Fruit fly (Drosophila melanogaster) whole organism, embryonic: Measurements from ENCODE around the gene STUB1.

Experiments used
- Abd-B ChIP-seq: fragments of 200-800 bp; sonication (Bioruptor generic); optimal IDR thresholded peaks from 2 replicates; lab custom pipeline; 2018; ENCODE audit warnings: missing biosample characterization, mild to moderate bottlenecking, missing genetic modification characterization, moderate library complexity
- Asciz ChIP-seq: fragments of 200-800 bp; sonication (Bioruptor generic); optimal IDR thresholded peaks from 2 replicates; lab custom pipeline; 2017; ENCODE audit warnings: missing biosample characterization, mild to moderate bottlenecking, missing genetic modification characterization, missing genetic modification reagents
- B-H2 ChIP-seq: fragments of 200-800 bp; sonication (Bioruptor generic); optimal IDR thresholded peaks from 2 replicates; lab custom pipeline; 2018; ENCODE audit warnings: missing biosample characterization, mild to moderate bottlenecking, missing genetic modification characterization
- Bteb2 ChIP-seq: fragments of 200-800 bp; sonication (Bioruptor generic); optimal IDR thresholded peaks from 2 replicates; lab custom pipeline; 2016; ENCODE audit warnings: missing biosample characterization, missing genetic modification characterization
- CG10543 ChIP-seq: fragments of 200-800 bp; sonication (Bioruptor generic); optimal IDR thresholded peaks from 3 replicates; lab custom pipeline; 2017; ENCODE audit warnings: missing biosample characterization, mild to moderate bottlenecking, missing genetic modification characterization, moderate library complexity
- CG11696 ChIP-seq: fragments of 200-800 bp; sonication (Bioruptor generic); IDR thresholded peaks from 2 replicates; pipeline ENCODE4 v1.3.6; 2022; ENCODE audit warnings: missing biosample characterization, missing genetic modification characterization
- CG12155 ChIP-seq: fragments of 200-800 bp; sonication (Bioruptor generic); optimal IDR thresholded peaks from 3 replicates; lab custom pipeline; 2016; ENCODE audit warnings: missing biosample characterization, missing genetic modification characterization
- CG12769 ChIP-seq: fragments of 200-800 bp; sonication (Bioruptor generic); optimal IDR thresholded peaks from 2 replicates; lab custom pipeline; 2019; ENCODE audit warnings: missing biosample characterization, mild to moderate bottlenecking, missing genetic modification characterization, moderate library complexity
- CG13296 ChIP-seq: fragments of 200-800 bp; sonication (Bioruptor generic); optimal IDR thresholded peaks from 3 replicates; lab custom pipeline; 2018; ENCODE audit warnings: missing biosample characterization, mild to moderate bottlenecking, missing genetic modification characterization
- CG13894 ChIP-seq: fragments of 200-800 bp; sonication (Bioruptor generic); optimal IDR thresholded peaks from 3 replicates; lab custom pipeline; 2018; ENCODE audit warnings: missing biosample characterization, mild to moderate bottlenecking, missing genetic modification characterization, moderate library complexity
- CG14441 ChIP-seq: fragments of 200-800 bp; sonication (Bioruptor generic); IDR thresholded peaks from 2 replicates; pipeline ENCODE4 v1.3.6; 2022; ENCODE audit warnings: missing biosample characterization, missing genetic modification characterization
- CG17328 ChIP-seq: fragments of 200-800 bp; sonication (Bioruptor generic); IDR thresholded peaks from 2 replicates; pipeline ENCODE4 v1.3.6; 2022; ENCODE audit warnings: missing biosample characterization, missing genetic modification characterization
- CG18476 ChIP-seq: fragments of 200-800 bp; sonication (Bioruptor generic); optimal IDR thresholded peaks from 2 replicates; lab custom pipeline; 2016; ENCODE audit warnings: missing biosample characterization, mild to moderate bottlenecking, missing genetic modification characterization
- CG18599 ChIP-seq: fragments of 200-800 bp; sonication (Bioruptor generic); optimal IDR thresholded peaks from 3 replicates; lab custom pipeline; 2017; ENCODE audit warnings: missing biosample characterization, missing genetic modification characterization, mild to moderate bottlenecking, moderate library complexity, missing genetic modification reagents
- CG18764 ChIP-seq: fragments of 200-800 bp; sonication (Bioruptor generic); optimal IDR thresholded peaks from 3 replicates; lab custom pipeline; 2016; ENCODE audit warnings: missing biosample characterization, missing genetic modification characterization
- CG2875 ChIP-seq: fragments of 200-800 bp; sonication (Bioruptor generic); optimal IDR thresholded peaks from 2 replicates; lab custom pipeline; 2017; ENCODE audit warnings: missing biosample characterization, mild to moderate bottlenecking, missing genetic modification characterization, missing genetic modification reagents
- CG30431 ChIP-seq: fragments of 200-800 bp; sonication (Bioruptor generic); optimal IDR thresholded peaks from 2 replicates; lab custom pipeline; 2017; ENCODE audit warnings: missing biosample characterization, missing genetic modification characterization
- CG34422 ChIP-seq: fragments of 200-800 bp; sonication (Bioruptor generic); IDR thresholded peaks from 3 replicates; pipeline ENCODE4 v1.3.6; 2022; ENCODE audit warnings: missing biosample characterization, missing genetic modification characterization
- CG4282 ChIP-seq: fragments of 200-800 bp; sonication (Bioruptor generic); optimal IDR thresholded peaks from 2 replicates; lab custom pipeline; 2016; ENCODE audit warnings: missing biosample characterization, missing genetic modification characterization
- CG5180 ChIP-seq: fragments of 200-800 bp; sonication (Bioruptor generic); optimal IDR thresholded peaks from 3 replicates; lab custom pipeline; 2017; ENCODE audit warnings: missing biosample characterization, missing genetic modification characterization, mild to moderate bottlenecking, moderate library complexity, missing genetic modification reagents
- CG6654 ChIP-seq: fragments of 200-800 bp; sonication (Bioruptor generic); optimal IDR thresholded peaks from 2 replicates; lab custom pipeline; 2017; ENCODE audit warnings: missing biosample characterization, mild to moderate bottlenecking, missing genetic modification characterization
- CG7556 ChIP-seq: fragments of 200-800 bp; sonication (Bioruptor generic); optimal IDR thresholded peaks from 2 replicates; lab custom pipeline; 2017; ENCODE audit warnings: missing biosample characterization, mild to moderate bottlenecking, missing genetic modification characterization
- CG7745 ChIP-seq: fragments of 200-800 bp; sonication (Bioruptor generic); optimal IDR thresholded peaks from 2 replicates; lab custom pipeline; 2018; ENCODE audit warnings: missing biosample characterization, mild to moderate bottlenecking, missing genetic modification characterization, moderate library complexity
- CG8359 ChIP-seq: fragments of 200-800 bp; sonication (Bioruptor generic); optimal IDR thresholded peaks from 2 replicates; lab custom pipeline; 2017; ENCODE audit warnings: missing biosample characterization, mild to moderate bottlenecking, missing genetic modification characterization, borderline replicate concordance
- CG9876 ChIP-seq: fragments of 200-800 bp; sonication (Bioruptor generic); optimal IDR thresholded peaks from 2 replicates; lab custom pipeline; 2016; ENCODE audit warnings: missing biosample characterization, missing genetic modification characterization
- Chrac-16 ChIP-seq: fragments of 200-800 bp; sonication (Bioruptor generic); optimal IDR thresholded peaks from 3 replicates; lab custom pipeline; 2016; ENCODE audit warnings: missing biosample characterization, missing genetic modification characterization
- MTF-1 ChIP-seq: fragments of 200-800 bp; sonication (Bioruptor generic); optimal IDR thresholded peaks from 2 replicates; lab custom pipeline; 2018; ENCODE audit warnings: missing biosample characterization, mild to moderate bottlenecking, missing genetic modification characterization, borderline replicate concordance
- al ChIP-seq: fragments of 200-800 bp; sonication (Bioruptor generic); IDR thresholded peaks from 2 replicates; pipeline ENCODE4 v1.3.6; 2022; ENCODE audit warnings: missing biosample characterization, missing genetic modification characterization
- bsh ChIP-seq, 2 experiments: fragments of 200-800 bp; sonication (Bioruptor generic); optimal IDR thresholded peaks; 2 replicates each; lab custom pipeline; 2017 to 2018; ENCODE audit warnings: mild to moderate bottlenecking in 2 of 2, missing biosample characterization in 2 of 2, missing genetic modification characterization in 2 of 2, moderate library complexity in 1 of 2
- danr ChIP-seq: fragments of 200-800 bp; sonication (Bioruptor generic); IDR thresholded peaks from 2 replicates; pipeline ENCODE4 v1.3.6; 2022; ENCODE audit warnings: missing biosample characterization, missing genetic modification characterization
- dmrt11E ChIP-seq: fragments of 200-800 bp; sonication (Bioruptor generic); optimal IDR thresholded peaks from 3 replicates; lab custom pipeline; 2018; ENCODE audit warnings: missing biosample characterization, mild to moderate bottlenecking, missing genetic modification characterization, moderate library complexity
- dysf ChIP-seq: fragments of 200-800 bp; sonication (Bioruptor generic); IDR thresholded peaks from 3 replicates; pipeline ENCODE4 v1.3.6; 2022; ENCODE audit warnings: missing biosample characterization, missing genetic modification characterization
- fd3F ChIP-seq: fragments of 200-800 bp; sonication (Bioruptor generic); optimal IDR thresholded peaks from 2 replicates; lab custom pipeline; 2018; ENCODE audit warnings: missing biosample characterization, mild to moderate bottlenecking, missing genetic modification characterization, moderate library complexity
- gcm ChIP-seq: fragments of 200-800 bp; sonication (Bioruptor generic); optimal IDR thresholded peaks from 2 replicates; lab custom pipeline; 2019; ENCODE audit warnings: missing biosample characterization, mild to moderate bottlenecking, missing genetic modification characterization, moderate library complexity
- gsb ChIP-seq: fragments of 200-800 bp; sonication (Bioruptor generic); IDR thresholded peaks from 2 replicates; pipeline ENCODE4 v1.3.6; 2022; ENCODE audit warnings: missing biosample characterization, missing genetic modification characterization
- h ChIP-seq: fragments of >200 bp; optimal IDR thresholded peaks from 2 replicates; lab custom pipeline; 2017
- maf-S ChIP-seq: fragments of 200-800 bp; sonication (Bioruptor generic); optimal IDR thresholded peaks from 2 replicates; lab custom pipeline; 2016; ENCODE audit warnings: missing biosample characterization, missing genetic modification characterization
- nerfin-2 ChIP-seq: fragments of 200-800 bp; sonication (Bioruptor generic); IDR thresholded peaks from 2 replicates; pipeline ENCODE4 v1.3.6; 2022; ENCODE audit warnings: missing biosample characterization, missing genetic modification characterization; ENCODE audit not compliant: partially characterized antibody
- pnt ChIP-seq: fragments of 200-800 bp; sonication (Bioruptor generic); optimal IDR thresholded peaks from 3 replicates; lab custom pipeline; 2016; ENCODE audit warnings: missing biosample characterization, missing genetic modification characterization
- ranshi ChIP-seq: fragments of 200-800 bp; sonication (Bioruptor generic); IDR thresholded peaks from 2 replicates; pipeline ENCODE4 v1.3.6; 2022; ENCODE audit warnings: missing biosample characterization, missing genetic modification characterization
- repo ChIP-seq: fragments of 200-800 bp; sonication (Bioruptor generic); optimal IDR thresholded peaks from 2 replicates; lab custom pipeline; 2016; ENCODE audit warnings: missing biosample characterization, missing genetic modification characterization
- salm ChIP-seq: fragments of 200-800 bp; sonication (Bioruptor generic); optimal IDR thresholded peaks from 2 replicates; lab custom pipeline; 2018; ENCODE audit warnings: missing biosample characterization, mild to moderate bottlenecking, missing genetic modification characterization
- scrt ChIP-seq: fragments of 200-800 bp; sonication (Bioruptor generic); optimal IDR thresholded peaks from 2 replicates; lab custom pipeline; 2018; ENCODE audit warnings: missing biosample characterization, mild to moderate bottlenecking, missing genetic modification characterization, moderate library complexity
- sima ChIP-seq: fragments of 200-800 bp; sonication (Bioruptor generic); optimal IDR thresholded peaks from 2 replicates; lab custom pipeline; 2016; ENCODE audit warnings: missing biosample characterization, missing genetic modification characterization
- sisA ChIP-seq: fragments of 200-800 bp; sonication (Bioruptor generic); IDR thresholded peaks from 2 replicates; pipeline ENCODE4 v1.3.6; 2022; ENCODE audit warnings: missing biosample characterization, missing genetic modification characterization
- slou ChIP-seq: fragments of 200-800 bp; sonication (Bioruptor generic); optimal IDR thresholded peaks from 3 replicates; lab custom pipeline; 2016; ENCODE audit warnings: missing biosample characterization, missing genetic modification characterization
- tgo ChIP-seq: fragments of 200-800 bp; sonication (Bioruptor generic); IDR thresholded peaks from 3 replicates; pipeline ENCODE4 v1.3.6; 2022; ENCODE audit warnings: missing biosample characterization, missing genetic modification characterization
- toy ChIP-seq: fragments of 200-800 bp; sonication (Bioruptor generic); IDR thresholded peaks from 2 replicates; pipeline ENCODE4 v1.3.6; 2022; ENCODE audit warnings: missing biosample characterization, missing genetic modification characterization
- tx ChIP-seq: fragments of 200-800 bp; sonication (Bioruptor generic); optimal IDR thresholded peaks from 2 replicates; lab custom pipeline; 2016; ENCODE audit warnings: missing biosample characterization, missing genetic modification characterization
- wek ChIP-seq: fragments of 200-800 bp; sonication (Bioruptor generic); optimal IDR thresholded peaks from 3 replicates; lab custom pipeline; 2018; ENCODE audit warnings: missing biosample characterization, mild to moderate bottlenecking, missing genetic modification characterization, moderate library complexity

The STUB1 gene

DNA sequence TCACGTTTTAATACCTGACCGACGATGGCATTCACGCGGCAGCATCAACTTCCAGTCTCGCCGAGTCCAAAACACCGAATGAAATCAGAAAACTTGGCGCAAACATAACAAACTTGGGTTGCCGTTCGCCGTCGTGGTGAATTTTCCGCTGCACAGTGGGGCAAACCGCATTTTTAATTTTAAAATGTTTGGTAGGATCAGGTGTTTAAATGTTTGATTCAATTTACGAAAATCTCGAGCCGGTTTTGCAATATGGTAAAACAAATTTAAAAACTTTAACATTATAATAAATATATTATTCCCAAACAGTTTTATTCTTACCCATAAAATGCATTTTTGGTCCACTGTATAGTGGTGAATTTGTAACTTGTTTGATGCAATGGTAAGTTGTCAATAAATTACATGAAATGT lies 36.9 kb downstream of the STUB1 start, which contains the start of gene RluA-1 (continued):
- peak; percentile 99 for TF ChIP-seq Asciz (GFP tag; lab: Kevin White, UChicago)
- peak; percentile 91 for TF ChIP-seq pnt (GFP tag; lab: Kevin White, UChicago)
- TF ChIP-seq CG4282 (GFP tag; lab: Kevin White, UChicago): peak; percentile 93
- peak; percentile 75 for TF ChIP-seq repo
- peak; percentile 97 for TF ChIP-seq Abd-B
- peak; percentile 96 for TF ChIP-seq B-H2 (GFP tag; lab: Kevin White, UChicago)
- peak; percentile 96 for TF ChIP-seq CG8359 (GFP tag; lab: Kevin White, UChicago)
- TF ChIP-seq Chrac-16 (GFP tag; lab: Kevin White, UChicago): peak; percentile 99
- peak; percentile 99 for TF ChIP-seq salm
- TF ChIP-seq bsh (GFP tag; optimal IDR thresholded peaks at IDR 0.05; lab: Kevin White, UChicago): peak; percentile 94 to 100
- TF ChIP-seq slou (GFP tag; lab: Kevin White, UChicago): peak; percentile 95
- peak; percentile 98 for TF ChIP-seq CG10543 (GFP tag; lab: Kevin White, UChicago)
- peak; percentile 99 for TF ChIP-seq CG14441 (GFP tag; lab: Robert Waterston, UW)
- peak; percentile 96 for TF ChIP-seq wek (GFP tag; lab: Kevin White, UChicago)
- TF ChIP-seq CG7745 (tag; lab: Kevin White, UChicago): peak; percentile 92
- TF ChIP-seq ranshi (GFP tag; lab: Robert Waterston, UW): peak; percentile 93; the same call in 1 of the 2 replicates
- peak; percentile 96 for TF ChIP-seq Bteb2 (GFP tag; lab: Kevin White, UChicago)
- TF ChIP-seq fd3F (GFP tag; lab: Kevin White, UChicago): peak; percentile 99
- TF ChIP-seq scrt (GFP tag; lab: Kevin White, UChicago): peak; percentile 96
- TF ChIP-seq tgo (GFP tag; lab: Robert Waterston, UW): peak; percentile 100
- TF ChIP-seq tx (GFP tag; lab: Kevin White, UChicago): peak; percentile 92
- peak; percentile 98 for TF ChIP-seq CG11696 (GFP tag; lab: Robert Waterston, UW)
- TF ChIP-seq CG12769 (tag; lab: Kevin White, UChicago): peak; percentile 98
- peak; percentile 100 for TF ChIP-seq CG17328 (GFP tag; lab: Robert Waterston, UW)
- peak; percentile 98 for TF ChIP-seq CG18476 (GFP tag; lab: Kevin White, UChicago)
- peak; percentile 99 for TF ChIP-seq gsb
- peak; percentile 99 for TF ChIP-seq CG18599 (GFP tag; lab: Kevin White, UChicago)
- TF ChIP-seq CG6654 (GFP tag; lab: Kevin White, UChicago): peak; percentile 94
- TF ChIP-seq CG5180 (GFP tag; lab: Kevin White, UChicago): peak; percentile 96
- TF ChIP-seq nerfin-2 (GFP tag; lab: Robert Waterston, UW): no peak; the same call in none of the 2 replicates
- peak; percentile 98 for TF ChIP-seq CG18764 (GFP tag; lab: Kevin White, UChicago)
- TF ChIP-seq gcm (GFP tag; lab: Kevin White, UChicago): peak; percentile 100
- peak; percentile 98 for TF ChIP-seq CG13894 (tag; lab: Kevin White, UChicago)
- peak; percentile 97 for TF ChIP-seq CG12155 (GFP tag; lab: Kevin White, UChicago)
- peak; percentile 93 for TF ChIP-seq al (GFP tag; lab: Robert Waterston, UW)
- peak; percentile 100 for TF ChIP-seq CG2875 (GFP tag; lab: Kevin White, UChicago)
- peak; percentile 100 for TF ChIP-seq dysf
- TF ChIP-seq CG30431: peak; percentile 98
- TF ChIP-seq CG34422 (GFP tag; lab: Robert Waterston, UW): peak; percentile 100
- peak; percentile 90; the same call in 1 of the 2 replicates for TF ChIP-seq sisA (GFP tag; lab: Robert Waterston, UW)
- TF ChIP-seq toy (GFP tag; lab: Robert Waterston, UW): peak; percentile 98
- TF ChIP-seq dmrt11E: peak; percentile 100
- peak; percentile 99 for TF ChIP-seq CG13296 (GFP tag; lab: Kevin White, UChicago)
- TF ChIP-seq CG7556 (GFP tag; lab: Kevin White, UChicago): peak; percentile 99
- TF ChIP-seq h (lab: Kevin White, UChicago): no peak
- peak; percentile 87 for TF ChIP-seq maf-S (GFP tag; lab: Kevin White, UChicago)
- TF ChIP-seq MTF-1 (GFP tag; lab: Kevin White, UChicago): peak; percentile 99
- peak; percentile 52 for TF ChIP-seq sima (GFP tag; lab: Kevin White, UChicago)
- peak; percentile 96 for TF ChIP-seq danr (GFP tag; lab: Robert Waterston, UW)
- TF ChIP-seq CG9876 (GFP tag; lab: Kevin White, UChicago): peak; percentile 72
